Worm (Caenorhabditis elegans) whole organism, dauer: ENCODE data around the gene F38B6.7.

Experiments
- unc-62 ChIP-seq: sonication (generic microtip); optimal IDR thresholded peaks from 2 replicates; lab custom pipeline; 2017; ENCODE audit warnings: missing biosample characterization, missing genetic modification reagents, missing genetic modification characterization

Gene F38B6.7

ce11 chrX:6654139-6654538 lies 44.0 kb downstream of the F38B6.7 start:
- no peak for TF ChIP-seq unc-62

DNA sequence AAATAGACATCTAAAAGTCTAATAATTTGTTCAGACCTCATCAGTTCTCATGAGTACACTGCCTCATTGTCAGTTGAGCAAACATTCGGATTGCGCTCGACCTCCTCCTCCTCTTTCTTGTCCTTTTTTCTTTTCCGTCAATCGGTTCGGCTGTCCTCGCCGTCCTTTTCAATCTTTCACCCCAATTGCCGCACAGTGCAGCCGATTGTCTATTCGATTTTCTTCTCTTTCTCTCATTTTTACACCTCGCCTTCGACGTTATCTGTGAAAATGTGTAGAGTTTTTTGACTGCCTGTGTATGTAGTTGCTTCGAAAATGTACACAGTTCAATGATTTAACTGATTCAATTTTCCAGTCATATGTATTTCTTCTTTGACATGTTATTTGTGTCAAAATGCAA lies 45.0 kb downstream of the F38B6.7 start:
- TF ChIP-seq unc-62 = no peak

- no peak for TF ChIP-seq unc-62
These were observed 48.6 kb downstream of the F38B6.7 start for ce11 chrX:6649573-6649972.

- no peak for TF ChIP-seq unc-62
These were observed 51.6 kb downstream of the F38B6.7 start for ce11 chrX:6646387-6647061.
